Worm (Caenorhabditis elegans): ENCODE results near the gene best-22.
"Not testable (repeated sequence)": the region's sequence is repeated elsewhere in the genome, so short reads cannot be mapped to it uniquely, and the experiment has no call there.

best-22 gene

DNA sequence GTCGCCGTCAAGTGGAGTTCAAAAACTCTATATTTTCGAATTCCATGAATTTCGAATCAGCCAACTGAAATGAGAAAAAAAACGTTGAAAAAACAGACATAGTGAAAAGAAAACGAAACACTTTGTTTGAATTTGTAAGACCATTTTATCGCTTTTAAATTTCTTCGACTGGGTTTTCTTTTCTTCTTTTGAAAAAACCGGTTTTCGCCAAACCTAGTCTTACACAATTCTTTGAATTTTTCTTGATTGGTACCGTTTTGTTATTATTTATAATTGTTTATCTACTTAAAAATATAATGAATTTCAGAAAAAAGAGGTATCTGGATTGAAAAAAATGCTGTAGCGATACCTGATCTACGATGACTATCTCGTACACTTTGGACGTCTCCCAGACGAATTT lies at the start of gene best-22:
Gene best-22 (plus strand): TSS at position 301 of the 400 bp plus-strand sequence.
- TF ChIP-seq hnd-1 (tag; optimal IDR thresholded peaks at IDR 0.05) (no peak), flt-1 (GFP tag; IDR thresholded peaks at IDR 0.05) (no peak), tra-4 (tag; optimal IDR thresholded peaks at IDR 0.05) (no peak), ama-1 (optimal IDR thresholded peaks at IDR 0.05) (no peak), pes-1 (GFP tag; IDR thresholded peaks at IDR 0.05) (no peak), aly-1 (tag; optimal IDR thresholded peaks at IDR 0.05) (no peak), B0310.2 (tag; optimal IDR thresholded peaks at IDR 0.05) (no peak), F13C5.2 (tag; optimal IDR thresholded peaks at IDR 0.05) (no peak), ceh-13 (GFP tag; optimal IDR thresholded peaks at IDR 0.05) (no peak), hmbx-1 (tag; optimal IDR thresholded peaks at IDR 0.05) (no peak), hmg-4 (GFP tag; optimal IDR thresholded peaks at IDR 0.05) (no peak), scrt-1 (GFP tag; IDR thresholded peaks at IDR 0.05) (no peak), sea-1 (GFP tag; conservative IDR thresholded peaks at IDR 0.05) (no peak)

DNA sequence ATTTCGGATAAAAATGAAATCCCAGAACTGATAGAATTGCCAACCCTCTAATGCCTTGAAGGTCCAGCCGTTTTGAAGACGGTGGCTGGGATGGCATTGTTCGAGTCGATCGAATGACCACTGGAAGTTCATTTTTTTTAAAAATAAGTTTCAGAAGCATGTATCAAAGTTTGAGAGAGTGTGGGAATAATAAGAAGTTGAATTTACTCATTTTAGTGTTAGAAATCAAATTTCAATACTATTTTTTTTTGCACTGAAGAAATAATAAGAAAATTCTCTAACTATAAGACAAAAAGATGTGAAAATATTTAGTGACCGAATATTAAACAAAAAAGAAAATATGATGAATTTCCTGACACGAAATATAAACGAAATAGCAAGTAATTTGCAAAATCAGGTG lies 48.6 kb upstream of the best-22 start, which contains the start of gene oac-59:
Gene oac-59 (minus strand): TSS at position 101 of the 400 bp plus-strand sequence.
- TF ChIP-seq B0310.2 (tag; optimal IDR thresholded peaks at IDR 0.05) = no peak
- TF ChIP-seq ceh-13 (GFP tag; optimal IDR thresholded peaks at IDR 0.05) = no peak

ce11 chrIV:12302885-12303284 lies 46.9 kb upstream of the best-22 start:
- no peak for TF ChIP-seq scrt-1 (GFP tag; IDR thresholded peaks at IDR 0.05)
- no peak for TF ChIP-seq hmg-4 (GFP tag; optimal IDR thresholded peaks at IDR 0.05)
- no peak for TF ChIP-seq ceh-13 (GFP tag; optimal IDR thresholded peaks at IDR 0.05)
- TF ChIP-seq ets-7 (tag; optimal IDR thresholded peaks at IDR 0.05) = no peak
- TF ChIP-seq ama-1 (optimal IDR thresholded peaks at IDR 0.05) = no peak
- no peak for TF ChIP-seq tbx-11 (GFP tag; IDR thresholded peaks at IDR 0.05)
- TF ChIP-seq tra-4 (tag; optimal IDR thresholded peaks at IDR 0.05) = no peak
- TF ChIP-seq hmbx-1 (tag; optimal IDR thresholded peaks at IDR 0.05) = no peak
- TF ChIP-seq tbx-37 (GFP tag; conservative IDR thresholded peaks at IDR 0.05) = no peak
- no peak for TF ChIP-seq hnd-1 (tag; optimal IDR thresholded peaks at IDR 0.05)
- no peak for TF ChIP-seq aly-1 (tag; optimal IDR thresholded peaks at IDR 0.05)

DNA sequence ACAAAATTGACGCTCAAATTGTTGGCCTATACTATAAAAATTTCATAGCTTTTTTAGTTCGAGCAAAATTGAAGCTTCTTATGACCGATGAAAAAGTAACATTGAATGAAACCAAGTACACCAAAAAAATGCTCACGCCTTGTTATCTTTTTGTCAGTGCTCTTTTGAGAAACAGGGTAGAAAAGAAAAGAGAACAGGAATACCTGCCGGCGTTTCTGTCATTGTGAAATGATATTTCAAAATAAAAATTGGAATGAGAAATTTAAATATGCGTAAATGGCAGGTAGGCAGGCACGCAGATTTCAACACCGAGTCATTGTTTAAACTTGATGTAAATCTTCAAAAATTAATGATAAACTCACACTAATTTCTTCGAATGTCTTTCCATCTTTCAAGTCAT lies 45.0 kb upstream of the best-22 start:
- TF ChIP-seq ets-7 (tag; optimal IDR thresholded peaks at IDR 0.05) = no peak
- TF ChIP-seq flt-1 (GFP tag; IDR thresholded peaks at IDR 0.05) = no peak
- TF ChIP-seq tbx-11 (GFP tag; IDR thresholded peaks at IDR 0.05) = no peak
- no peak for TF ChIP-seq aly-1 (tag; optimal IDR thresholded peaks at IDR 0.05)
- TF ChIP-seq tra-4 (tag; optimal IDR thresholded peaks at IDR 0.05) = no peak
- TF ChIP-seq hnd-1 (tag; optimal IDR thresholded peaks at IDR 0.05) = no peak
- TF ChIP-seq ceh-36 (tag; optimal IDR thresholded peaks at IDR 0.05) = no peak
- TF ChIP-seq scrt-1 (GFP tag; IDR thresholded peaks at IDR 0.05) = no peak
- TF ChIP-seq pes-1 (GFP tag; IDR thresholded peaks at IDR 0.05) = no peak
- no peak for TF ChIP-seq hmbx-1 (tag; optimal IDR thresholded peaks at IDR 0.05)
- TF ChIP-seq ceh-13 (GFP tag; optimal IDR thresholded peaks at IDR 0.05) = no peak
- no peak for TF ChIP-seq tbx-37 (GFP tag; conservative IDR thresholded peaks at IDR 0.05)
- TF ChIP-seq ama-1 (optimal IDR thresholded peaks at IDR 0.05) = no peak
- TF ChIP-seq F13C5.2 (tag; optimal IDR thresholded peaks at IDR 0.05) = no peak
- no peak for TF ChIP-seq hmg-4 (GFP tag; optimal IDR thresholded peaks at IDR 0.05)
- TF ChIP-seq sea-1 (GFP tag; conservative IDR thresholded peaks at IDR 0.05) = no peak

- no peak for TF ChIP-seq F13C5.2 (tag; optimal IDR thresholded peaks at IDR 0.05)
- no peak for TF ChIP-seq ama-1 (optimal IDR thresholded peaks at IDR 0.05)
- no peak for TF ChIP-seq hmbx-1 (tag; optimal IDR thresholded peaks at IDR 0.05)
- no peak for TF ChIP-seq pes-1 (GFP tag; IDR thresholded peaks at IDR 0.05)
- TF ChIP-seq sea-1 (GFP tag; conservative IDR thresholded peaks at IDR 0.05) = no peak
- TF ChIP-seq scrt-1 (GFP tag; IDR thresholded peaks at IDR 0.05) = no peak
- TF ChIP-seq flt-1 (GFP tag; IDR thresholded peaks at IDR 0.05) = no peak
- no peak for TF ChIP-seq ceh-36 (tag; optimal IDR thresholded peaks at IDR 0.05)
- TF ChIP-seq hmg-4 (GFP tag; optimal IDR thresholded peaks at IDR 0.05) = no peak
- TF ChIP-seq tbx-37 (GFP tag; conservative IDR thresholded peaks at IDR 0.05) = no peak
- no peak for TF ChIP-seq hnd-1 (tag; optimal IDR thresholded peaks at IDR 0.05)
- no peak for TF ChIP-seq ceh-13 (GFP tag; optimal IDR thresholded peaks at IDR 0.05)
- no peak for TF ChIP-seq ets-7 (tag; optimal IDR thresholded peaks at IDR 0.05)
- TF ChIP-seq aly-1 (tag; optimal IDR thresholded peaks at IDR 0.05) = no peak
These were observed 43.8 kb upstream of the best-22 start for ce11 chrIV:12305956-12306355.

- no peak for TF ChIP-seq hnd-1 (tag; optimal IDR thresholded peaks at IDR 0.05)
These were observed 42.0 kb upstream of the best-22 start, which contains the start of gene oac-57 for ce11 chrIV:12307720-12308119. TSS of gene oac-57 (minus strand) at chrIV:12307820.

DNA sequence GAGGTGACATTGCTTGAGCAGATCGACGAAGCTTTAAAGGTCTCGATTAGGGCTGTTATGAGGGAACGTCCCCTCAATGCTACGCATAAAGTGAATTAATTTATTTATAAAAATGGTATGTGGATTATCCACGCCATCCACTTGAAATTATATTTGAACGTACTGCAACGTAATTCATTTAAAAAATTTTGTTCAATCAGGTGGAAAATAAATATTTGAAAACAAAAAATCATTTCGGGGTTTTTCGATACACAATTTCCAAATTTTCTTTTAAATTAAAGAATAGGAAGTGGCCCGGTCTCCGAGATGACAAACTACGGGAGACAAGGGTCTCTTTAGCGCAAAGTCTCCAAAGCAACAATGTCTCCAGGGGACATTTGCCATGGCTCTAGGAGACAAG lies 38.1 kb upstream of the best-22 start, which contains the start of gene oac-58:
Gene oac-58 (minus strand): TSS at position 101 of the 400 bp plus-strand sequence.
- TF ChIP-seq hmbx-1 (tag; optimal IDR thresholded peaks at IDR 0.05) (no peak), tra-4 (tag; optimal IDR thresholded peaks at IDR 0.05) (no peak), pes-1 (GFP tag; IDR thresholded peaks at IDR 0.05) (no peak), B0310.2 (tag; optimal IDR thresholded peaks at IDR 0.05) (no peak), F13C5.2 (tag; optimal IDR thresholded peaks at IDR 0.05) (no peak)

DNA sequence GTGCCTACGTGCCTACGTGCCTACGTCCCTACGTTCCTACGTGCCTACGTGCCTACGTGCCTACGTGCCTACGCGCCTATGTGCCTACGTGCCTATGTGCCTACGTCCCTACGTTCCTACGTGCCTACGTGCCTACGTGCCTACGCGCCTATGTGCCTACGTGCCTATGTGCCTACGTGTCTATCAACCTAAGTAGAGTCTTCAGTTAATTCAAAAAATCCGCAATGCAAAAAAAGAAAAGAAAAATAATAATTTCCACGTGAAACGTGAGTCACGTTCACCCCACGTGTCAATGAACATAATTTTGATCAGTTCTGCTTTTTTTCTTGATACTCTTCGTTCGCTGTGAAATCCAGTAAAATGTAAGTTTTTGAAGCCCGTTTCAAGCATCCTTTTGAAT lies 22.8 kb upstream of the best-22 start, which contains the start of gene F19B6.3:
Gene F19B6.3 (plus strand): TSS at position 301 of the 400 bp plus-strand sequence.
- TF ChIP-seq hmg-4 (GFP tag; optimal IDR thresholded peaks at IDR 0.05); ets-7 (tag; optimal IDR thresholded peaks at IDR 0.05); pes-1 (GFP tag; IDR thresholded peaks at IDR 0.05): not testable (repeated sequence)
